Worm (Caenorhabditis elegans): ENCODE data around the gene cids-1.

DNA sequence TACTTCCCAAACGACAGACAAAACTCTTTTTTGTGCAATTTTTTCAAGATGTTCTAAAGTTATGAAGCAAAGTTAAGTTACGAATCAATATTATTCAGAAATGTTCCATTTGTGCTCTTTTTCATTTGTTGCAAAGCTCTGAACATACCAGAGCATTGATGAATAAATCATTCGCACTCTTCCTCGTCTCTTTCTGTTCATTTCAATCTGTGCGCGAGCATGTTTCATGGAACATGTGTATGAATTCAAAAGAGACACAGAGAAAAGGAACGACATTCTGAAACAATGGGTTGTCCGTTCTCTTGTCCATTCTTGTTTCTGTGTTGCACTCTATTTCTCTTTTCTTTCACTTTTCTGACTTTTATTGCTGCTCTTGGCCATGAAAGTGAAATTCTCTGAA lies 36.1 kb downstream of the cids-1 start:
- TF ChIP-seq him-1 (tag; optimal IDR thresholded peaks at IDR 0.05) (no peak), dao-5 (tag; optimal IDR thresholded peaks at IDR 0.05) (no peak), W03F9.2 (tag; optimal IDR thresholded peaks at IDR 0.05) (no peak)
